Worm (Caenorhabditis elegans) whole organism, L2 larva: ENCODE data around the gene gcy-20.

ENCODE experiments used
- C34F6.9 ChIP-seq: fragments of 150-350 bp; optimal IDR thresholded peaks from 2 replicates; lab custom pipeline; 2014; ENCODE audit warnings: missing biosample characterization, missing genetic modification characterization
- F13H6.1 ChIP-seq: sonication (generic microtip); optimal IDR thresholded peaks from 2 replicates; lab custom pipeline; 2016; ENCODE audit warnings: missing genetic modification characterization, missing compliant biosample characterization
- R02D3.7 ChIP-seq: fragments of 150-350 bp; optimal IDR thresholded peaks from 2 replicates; lab custom pipeline; 2014; ENCODE audit warnings: missing biosample characterization, missing genetic modification characterization
- Y55F3AM.14 ChIP-seq: fragments of 200-800 bp; sonication (Bioruptor generic); optimal IDR thresholded peaks from 2 replicates; lab custom pipeline; 2018; ENCODE audit warnings: mild to moderate bottlenecking, missing genetic modification characterization, missing compliant biosample characterization
- ZK546.5 ChIP-seq: sonication (generic microtip); optimal IDR thresholded peaks from 2 replicates; lab custom pipeline; 2017; ENCODE audit warnings: missing biosample characterization, missing genetic modification characterization
- ama-1 ChIP-seq: fragments of 150-350 bp; optimal IDR thresholded peaks from 2 replicates; lab custom pipeline; 2018; ENCODE audit warnings: inconsistent platforms
- blmp-1 ChIP-seq: sonication (generic microtip); optimal IDR thresholded peaks from 2 replicates; lab custom pipeline; 2017; ENCODE audit warnings: missing genetic modification characterization, mild to moderate bottlenecking, missing compliant biosample characterization, antibody characterized with exemption, moderate library complexity; ENCODE audit not compliant: insufficient read depth
- ceh-82 ChIP-seq: fragments of 150-350 bp; optimal IDR thresholded peaks from 2 replicates; lab custom pipeline; 2014; ENCODE audit warnings: missing biosample characterization, missing genetic modification characterization
- dmd-4 ChIP-seq: sonication (generic microtip); optimal IDR thresholded peaks from 2 replicates; lab custom pipeline; 2017; ENCODE audit warnings: missing biosample characterization, missing genetic modification characterization
- elt-1 ChIP-seq: fragments of 150-350 bp; optimal IDR thresholded peaks from 2 replicates; lab custom pipeline; 2014; ENCODE audit warnings: missing biosample characterization, missing genetic modification characterization
- elt-3 ChIP-seq: sonication (generic microtip); optimal IDR thresholded peaks from 2 replicates; lab custom pipeline; 2017; ENCODE audit warnings: missing biosample characterization, missing genetic modification characterization
- fos-1 ChIP-seq: fragments of 150-350 bp; optimal IDR thresholded peaks from 2 replicates; lab custom pipeline; 2014; ENCODE audit warnings: missing biosample characterization, missing genetic modification characterization
- lin-13 ChIP-seq: fragments of 150-350 bp; optimal IDR thresholded peaks from 2 replicates; lab custom pipeline; 2014; ENCODE audit warnings: missing biosample characterization, missing genetic modification reagents, missing genetic modification characterization
- lsy-2 ChIP-seq, 2 experiments: fragments of 150-350 bp in 1 of 2; sonication (generic microtip) in 1 of 2; optimal IDR thresholded peaks; 2 replicates each; lab custom pipeline; 2014 to 2017; ENCODE audit warnings: missing biosample characterization in 2 of 2, missing genetic modification characterization in 2 of 2
- mbf-1 ChIP-seq: sonication (generic microtip); optimal IDR thresholded peaks from 2 replicates; lab custom pipeline; 2017; ENCODE audit warnings: missing biosample characterization, missing genetic modification characterization
- mdl-1 ChIP-seq, 2 experiments: fragments of 150-350 bp in 1 of 2; sonication (generic microtip) in 1 of 2; optimal IDR thresholded peaks; 2 replicates each; lab custom pipeline; 2017; ENCODE audit warnings: missing biosample characterization in 2 of 2, missing genetic modification characterization in 2 of 2
- nhr-10 ChIP-seq: sonication (generic microtip); optimal IDR thresholded peaks from 2 replicates; lab custom pipeline; 2017; ENCODE audit warnings: missing biosample characterization, missing genetic modification characterization
- nhr-11 ChIP-seq: fragments of 150-350 bp; optimal IDR thresholded peaks from 2 replicates; lab custom pipeline; 2014; ENCODE audit warnings: missing biosample characterization, missing genetic modification characterization
- nhr-12 ChIP-seq: fragments of 150-350 bp; optimal IDR thresholded peaks from 2 replicates; lab custom pipeline; 2014; ENCODE audit warnings: missing biosample characterization, missing genetic modification characterization
- nhr-129 ChIP-seq: fragments of 150-350 bp; optimal IDR thresholded peaks from 2 replicates; lab custom pipeline; 2014; ENCODE audit warnings: missing biosample characterization, missing genetic modification characterization
- nhr-21 ChIP-seq: fragments of 150-350 bp; optimal IDR thresholded peaks from 2 replicates; lab custom pipeline; 2014; ENCODE audit warnings: missing biosample characterization, missing genetic modification characterization
- nhr-23 ChIP-seq: fragments of 150-350 bp; optimal IDR thresholded peaks from 2 replicates; lab custom pipeline; 2014; ENCODE audit warnings: missing biosample characterization, missing genetic modification reagents, missing genetic modification characterization
- nhr-237 ChIP-seq: fragments of 150-350 bp; optimal IDR thresholded peaks from 2 replicates; lab custom pipeline; 2014; ENCODE audit warnings: missing biosample characterization, missing genetic modification characterization
- nhr-6 ChIP-seq: fragments of 150-350 bp; optimal IDR thresholded peaks from 2 replicates; lab custom pipeline; 2014; ENCODE audit warnings: missing biosample characterization, missing genetic modification characterization
- peb-1 ChIP-seq: fragments of 150-350 bp; optimal IDR thresholded peaks from 2 replicates; lab custom pipeline; 2014; ENCODE audit warnings: missing biosample characterization, missing genetic modification characterization
- sem-4 ChIP-seq: fragments of 150-350 bp; optimal IDR thresholded peaks from 2 replicates; lab custom pipeline; 2014; ENCODE audit warnings: missing biosample characterization, missing genetic modification reagents, missing genetic modification characterization
- sma-9 ChIP-seq, 2 experiments: fragments of 150-350 bp in 1 of 2; sonication (generic microtip) in 1 of 2; optimal IDR thresholded peaks; 2 replicates each; lab custom pipeline; 2014 to 2016; ENCODE audit warnings: missing genetic modification characterization in 2 of 2, mild to moderate bottlenecking in 1 of 2, missing biosample characterization in 1 of 2, missing compliant biosample characterization in 1 of 2, missing genetic modification reagents in 1 of 2, moderate library complexity in 1 of 2
- unc-39 ChIP-seq: fragments of 150-350 bp; optimal IDR thresholded peaks from 2 replicates; lab custom pipeline; 2014; ENCODE audit warnings: missing biosample characterization, missing genetic modification characterization
- unc-55 ChIP-seq: fragments of 150-350 bp; sonication (generic microtip); optimal IDR thresholded peaks from 3 replicates; lab custom pipeline; 2014; ENCODE audit warnings: missing biosample characterization, missing genetic modification reagents, missing genetic modification characterization
- unc-62 ChIP-seq: fragments of 150-350 bp; optimal IDR thresholded peaks from 2 replicates; lab custom pipeline; 2014; ENCODE audit warnings: missing biosample characterization, missing genetic modification reagents, missing genetic modification characterization
- zag-1 ChIP-seq: fragments of 150-350 bp; optimal IDR thresholded peaks from 2 replicates; lab custom pipeline; 2014; ENCODE audit warnings: missing biosample characterization, missing genetic modification characterization
- ztf-1 ChIP-seq: fragments of 200-800 bp; sonication (Bioruptor generic); conservative IDR thresholded peaks from 2 replicates; pipeline ENCODE4 v1.3.6; 2022; ENCODE audit warnings: missing genetic modification characterization, missing compliant biosample characterization

gcy-20 gene

DNA sequence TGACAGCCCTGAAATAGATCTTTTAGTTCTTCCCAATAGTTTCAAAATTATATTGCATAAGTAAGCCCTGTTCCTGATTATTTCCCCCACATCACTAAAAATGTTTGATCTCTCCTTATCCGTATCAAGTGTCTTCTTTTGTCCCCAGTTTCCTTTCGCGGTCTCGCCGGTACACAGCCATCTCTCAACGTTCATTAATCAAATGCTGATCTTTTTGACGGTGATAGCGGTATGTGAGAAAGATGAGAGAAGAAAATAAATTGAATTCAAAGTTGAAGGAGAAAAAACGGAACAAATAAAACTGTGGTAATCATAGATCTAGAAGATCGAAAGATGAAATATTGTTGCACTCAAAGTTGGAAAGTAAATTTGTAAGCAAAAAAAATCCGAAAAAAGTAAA, 41.9 kb downstream of the gcy-20 start:
- TF ChIP-seq nhr-21 (peak; percentile 61), sma-9 (GFP tag; optimal IDR thresholded peaks at IDR 0.05; lab: Kevin White, UChicago) (peak; percentile 76), sma-9 (tag; optimal IDR thresholded peaks at IDR 0.05; lab: Kevin White, UChicago) (no peak), ama-1 (no peak)
- TF ChIP-seq, all 48 proteins: peak for 2

DNA sequence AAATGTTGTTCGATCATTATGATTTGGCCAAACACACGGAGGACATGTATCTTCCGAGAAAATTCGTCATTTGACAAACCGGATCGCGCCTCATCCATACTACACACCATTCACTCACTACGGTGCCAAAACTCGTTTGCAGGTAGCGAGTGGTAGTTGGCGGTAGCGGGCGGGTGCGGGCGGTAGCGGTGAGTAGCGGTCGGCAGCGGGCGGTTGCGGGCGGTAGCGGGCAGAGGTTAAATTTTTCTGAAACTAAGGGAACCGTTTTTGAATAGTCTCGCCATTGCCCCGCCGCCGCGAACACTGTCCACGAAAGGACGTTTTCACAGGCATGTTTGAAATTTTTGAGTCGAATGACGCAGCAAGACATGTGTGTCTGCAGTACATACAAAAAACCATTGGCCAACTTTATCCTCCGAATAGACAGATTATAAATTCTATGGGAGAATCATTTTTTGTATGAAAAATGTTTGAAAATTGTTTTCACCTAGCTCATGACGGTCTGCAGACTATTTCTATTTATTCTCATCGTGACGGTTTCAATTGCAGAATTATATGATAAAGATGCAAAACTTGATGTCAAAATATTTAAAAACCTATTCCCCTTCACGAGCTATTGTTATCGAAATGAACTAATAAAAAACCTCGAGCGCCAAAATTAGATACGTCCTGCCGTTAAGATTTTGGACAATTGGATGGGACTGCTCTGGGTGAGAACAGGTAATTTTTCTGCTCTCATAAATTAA, 43.2 kb downstream of the gcy-20 start, which contains the start of gene F11A5.16:
F11A5.16 (plus strand) TSS at position 696 of the 746 bp plus-strand sequence.
- TF ChIP-seq ztf-1 (GFP tag; lab: Robert Waterston, UW): no peak
- no peak for TF ChIP-seq C34F6.9
- no peak for TF ChIP-seq nhr-237 (tag; lab: Kevin White, UChicago)
- no peak for TF ChIP-seq lsy-2 (tag; optimal IDR thresholded peaks at IDR 0.05; lab: Kevin White, UChicago)
- no peak for TF ChIP-seq ama-1
- TF ChIP-seq nhr-12: no peak

DNA sequence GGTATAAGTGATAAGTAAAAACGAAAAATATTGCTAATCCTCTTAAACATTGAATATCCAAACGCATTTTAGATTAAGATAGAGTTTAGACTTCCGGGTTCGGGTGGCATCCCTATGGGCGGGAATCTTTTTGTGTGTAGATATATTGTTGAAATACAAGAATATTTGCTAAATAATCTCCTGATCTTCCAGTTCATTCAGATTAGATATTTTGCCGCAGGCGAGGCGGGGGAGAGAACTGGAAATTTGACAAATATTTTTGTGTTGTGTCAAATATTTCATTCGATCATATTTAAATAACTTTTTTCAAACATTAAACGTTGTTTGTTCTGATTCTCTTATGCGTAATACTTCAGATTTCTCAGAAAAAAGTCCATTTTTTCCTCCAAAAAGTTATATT, 43.8 kb downstream of the gcy-20 start, which contains the start of gene oac-15:
oac-15 (minus strand) TSS at position 101 of the 400 bp plus-strand sequence.
- no peak for TF ChIP-seq peb-1 (tag; lab: Kevin White, UChicago)
- no peak for TF ChIP-seq nhr-12
- TF ChIP-seq dmd-4 (tag; lab: Kevin White, UChicago): no peak
- no peak for TF ChIP-seq Y55F3AM.14 (GFP tag; lab: Kevin White, UChicago)
- TF ChIP-seq sma-9 (GFP tag; optimal IDR thresholded peaks at IDR 0.05; lab: Kevin White, UChicago): no peak
- no peak for TF ChIP-seq sma-9 (tag; optimal IDR thresholded peaks at IDR 0.05; lab: Kevin White, UChicago)
- TF ChIP-seq ZK546.5 (tag; lab: Kevin White, UChicago): no peak
- TF ChIP-seq nhr-129 (tag; lab: Kevin White, UChicago): no peak
- TF ChIP-seq unc-62 (GFP tag; lab: Kevin White, UChicago): no peak
- no peak for TF ChIP-seq F13H6.1 (tag; lab: Kevin White, UChicago)
- no peak for TF ChIP-seq fos-1 (tag; lab: Kevin White, UChicago)
- no peak for TF ChIP-seq nhr-237 (tag; lab: Kevin White, UChicago)
- TF ChIP-seq mdl-1 (tag; optimal IDR thresholded peaks at IDR 0.05; lab: Kevin White, UChicago): no peak
- no peak for TF ChIP-seq elt-1 (tag; lab: Kevin White, UChicago)
- no peak for TF ChIP-seq nhr-6 (tag; lab: Kevin White, UChicago)
- TF ChIP-seq mbf-1 (tag; lab: Kevin White, UChicago): no peak
- TF ChIP-seq nhr-23 (tag; lab: Kevin White, UChicago): no peak

DNA sequence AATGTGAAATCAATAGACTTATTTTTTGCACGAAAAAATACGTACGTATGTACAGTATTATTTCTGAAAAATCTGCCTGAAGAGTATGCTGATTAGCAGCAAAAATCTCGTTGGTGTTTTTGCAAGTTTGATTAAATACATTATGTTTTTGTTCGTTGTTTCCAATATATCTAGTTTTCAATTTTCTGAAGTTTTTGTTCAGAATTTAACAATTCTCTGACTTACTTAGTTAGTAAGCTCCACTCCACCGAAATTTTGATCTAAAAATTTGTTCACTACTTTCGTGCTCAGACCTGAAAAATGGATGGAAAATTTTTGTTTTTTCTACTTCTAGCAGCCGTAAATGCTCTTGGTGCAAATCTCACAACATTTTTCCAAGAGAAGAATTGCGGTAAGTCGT, 48.7 kb downstream of the gcy-20 start, which contains the start of gene irld-26:
irld-26 (plus strand) TSS at position 301 of the 400 bp plus-strand sequence.
- no peak for TF ChIP-seq R02D3.7
- no peak for TF ChIP-seq blmp-1 (tag; lab: Kevin White, UChicago)
- TF ChIP-seq ceh-82 (tag; lab: Kevin White, UChicago): no peak
- no peak for TF ChIP-seq ZK546.5 (tag; lab: Kevin White, UChicago)
- TF ChIP-seq nhr-11 (tag; lab: Kevin White, UChicago): no peak
- no peak for TF ChIP-seq unc-39
- no peak for TF ChIP-seq dmd-4 (tag; lab: Kevin White, UChicago)
- no peak for TF ChIP-seq nhr-10 (tag; lab: Kevin White, UChicago)
- no peak for TF ChIP-seq mdl-1 (tag; optimal IDR thresholded peaks at IDR 0.05; lab: Kevin White, UChicago)
- TF ChIP-seq unc-55: no peak
- no peak for TF ChIP-seq lin-13 (GFP tag; lab: Kevin White, UChicago)

DNA sequence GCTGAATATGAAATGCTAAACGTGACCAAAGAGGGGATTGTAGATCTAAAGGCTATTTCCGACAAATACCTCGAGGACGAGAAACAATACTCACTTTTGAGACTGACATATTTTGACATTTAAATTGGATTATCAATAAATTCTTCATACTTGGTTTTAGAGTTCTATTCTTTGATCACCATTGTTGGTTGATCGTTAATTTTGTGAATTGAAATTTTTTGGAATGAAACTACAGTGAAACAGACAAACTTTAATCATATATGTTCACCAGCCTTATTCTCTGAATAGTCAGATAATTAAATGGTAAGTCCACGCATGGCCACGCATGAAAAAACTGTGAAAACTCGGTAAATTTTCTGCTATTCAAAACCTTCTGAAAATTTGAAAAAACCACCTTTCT, 51.0 kb downstream of the gcy-20 start, which contains the start of gene F11A5.18:
F11A5.18 (plus strand) TSS at position 301 of the 400 bp plus-strand sequence.
- no peak for TF ChIP-seq mbf-1 (tag; lab: Kevin White, UChicago)
- no peak for TF ChIP-seq zag-1
- no peak for TF ChIP-seq nhr-12
- TF ChIP-seq C34F6.9: no peak
- TF ChIP-seq unc-62 (GFP tag; lab: Kevin White, UChicago): no peak
- no peak for TF ChIP-seq nhr-10 (tag; lab: Kevin White, UChicago)
- TF ChIP-seq ceh-82 (tag; lab: Kevin White, UChicago): no peak
- no peak for TF ChIP-seq elt-3 (tag; lab: Kevin White, UChicago)
- TF ChIP-seq sem-4 (tag; lab: Kevin White, UChicago): no peak
